Worm (Caenorhabditis elegans): ENCODE data around the gene utx-1.
"Not testable (repeated sequence)": the region's sequence is repeated elsewhere in the genome, so short reads cannot be mapped to it uniquely, and the experiment has no call there.

utx-1 gene

DNA sequence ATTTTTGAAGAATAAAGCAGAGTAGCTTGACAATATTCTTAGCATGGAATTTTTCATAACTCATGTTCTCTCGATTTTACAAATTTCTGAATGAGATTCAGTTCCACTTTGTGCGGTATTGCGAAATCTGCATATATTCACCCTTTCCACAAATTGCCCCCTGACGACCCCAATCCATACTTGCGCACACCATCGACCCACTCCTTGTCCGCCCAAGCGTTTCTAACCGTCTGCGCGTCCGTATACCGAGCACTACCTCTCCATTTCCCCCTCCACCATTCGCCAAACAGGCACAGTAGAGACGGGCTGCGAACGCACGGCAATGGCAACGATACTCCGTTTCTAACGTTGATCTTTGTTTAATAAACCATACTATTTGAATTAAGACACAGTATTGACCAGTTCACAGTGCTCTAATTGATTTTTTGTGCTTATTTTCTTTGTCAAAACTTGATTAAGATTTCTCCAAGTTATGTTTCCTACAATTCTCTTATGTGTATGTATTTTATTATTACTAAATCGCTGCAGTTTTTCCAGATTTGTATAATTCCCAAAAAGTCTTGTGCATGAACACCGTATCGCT is at the start of gene utx-1:
Gene utx-1 (plus strand): TSS at position 533 of the 583 bp plus-strand sequence.
- TF ChIP-seq dao-5 (tag; optimal IDR thresholded peaks at IDR 0.05), result no peak
- no peak for TF ChIP-seq W03F9.2 (tag; optimal IDR thresholded peaks at IDR 0.05)
- TF ChIP-seq him-1 (tag; optimal IDR thresholded peaks at IDR 0.05), result no peak

DNA sequence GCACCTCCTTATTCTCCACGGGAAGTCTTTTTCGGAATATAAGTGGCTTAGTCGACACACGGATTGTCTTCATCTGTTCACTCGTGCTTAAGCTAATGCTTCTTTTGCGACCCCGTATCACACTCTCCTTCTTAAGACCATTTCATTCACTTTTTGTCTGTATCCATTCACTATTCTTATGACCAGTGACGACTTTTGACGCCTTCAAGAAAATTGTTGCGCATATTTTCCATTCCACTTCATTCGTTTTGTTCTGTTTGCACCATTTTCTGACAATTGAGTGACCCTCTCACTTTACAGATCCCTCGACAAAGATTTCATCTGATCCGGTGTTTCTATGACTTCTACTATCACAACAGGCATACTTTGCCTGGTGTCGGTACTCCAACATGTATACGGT is 49.4 kb upstream of the utx-1 start, which contains the start of gene H03E18.1:
Gene H03E18.1 (plus strand): TSS at position 301 of the 400 bp plus-strand sequence.
- no peak for TF ChIP-seq W03F9.2 (tag; optimal IDR thresholded peaks at IDR 0.05)
- no peak for TF ChIP-seq him-1 (tag; optimal IDR thresholded peaks at IDR 0.05)
- TF ChIP-seq dao-5 (tag; optimal IDR thresholded peaks at IDR 0.05), result no peak

DNA sequence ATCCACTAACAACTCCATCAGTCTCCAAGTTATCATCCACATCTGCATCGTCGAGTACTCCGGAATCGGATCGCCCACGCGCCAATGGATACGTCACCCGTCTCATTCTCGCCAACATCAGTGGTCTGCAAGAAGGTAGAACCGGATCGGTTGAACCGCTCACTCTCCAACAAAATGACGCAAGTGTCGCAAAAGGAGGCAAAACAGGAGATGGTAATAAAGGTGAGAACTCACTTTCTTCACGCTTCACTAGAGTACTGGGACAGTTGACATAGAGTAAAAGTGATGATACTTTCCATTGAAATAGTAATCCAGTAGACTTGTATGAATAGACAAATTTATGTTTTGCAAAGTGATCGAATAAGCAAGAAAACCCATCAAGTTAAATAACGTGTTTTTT is 47.9 kb upstream of the utx-1 start:
- TF ChIP-seq dao-5 (tag; optimal IDR thresholded peaks at IDR 0.05) (no peak), him-1 (tag; optimal IDR thresholded peaks at IDR 0.05) (no peak), W03F9.2 (tag; optimal IDR thresholded peaks at IDR 0.05) (no peak)

DNA sequence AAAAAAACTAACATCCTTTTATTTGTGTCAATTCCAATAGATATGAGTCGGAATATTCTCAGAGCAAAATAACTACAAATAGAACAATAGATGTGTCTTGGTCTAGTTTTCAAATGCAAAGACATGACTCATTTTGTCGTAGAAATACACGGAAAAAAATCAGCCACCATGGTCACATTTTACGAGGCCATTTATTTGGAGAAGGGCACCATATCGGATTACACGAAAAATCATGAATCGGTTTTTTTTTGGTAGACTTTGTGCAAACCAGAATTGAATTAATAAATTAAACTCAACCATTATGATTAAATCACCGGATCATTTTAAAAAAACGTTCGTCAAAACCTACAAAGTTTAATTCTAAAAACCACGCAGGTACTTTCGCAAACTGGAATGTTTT is 36.5 kb upstream of the utx-1 start, which contains the start of gene H03E18.2:
Gene H03E18.2 (minus strand): TSS at position 101 of the 400 bp plus-strand sequence.
- TF ChIP-seq dao-5 (tag; optimal IDR thresholded peaks at IDR 0.05) (no peak), W03F9.2 (tag; optimal IDR thresholded peaks at IDR 0.05) (no peak), him-1 (tag; optimal IDR thresholded peaks at IDR 0.05) (no peak)

DNA sequence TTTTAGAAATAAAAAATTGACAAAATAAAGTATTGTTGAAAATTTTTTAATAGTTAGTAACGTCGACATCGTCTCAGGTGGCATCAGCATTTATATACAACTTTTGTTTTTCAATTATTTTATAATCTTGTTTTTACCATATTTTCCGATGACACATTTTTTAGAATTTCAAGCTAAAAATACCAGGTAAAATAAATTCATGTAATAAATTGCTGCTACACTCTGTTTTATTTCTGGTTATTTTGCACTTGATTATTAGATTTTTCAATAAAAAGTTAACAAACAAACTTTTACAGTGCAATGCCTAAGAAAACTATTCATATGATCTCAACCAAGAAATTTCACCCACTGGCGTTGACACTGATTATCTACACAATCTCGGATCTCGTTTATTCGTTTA is 35.3 kb upstream of the utx-1 start, which contains the start of gene C03G5.14:
Gene C03G5.14 (plus strand): TSS at position 301 of the 400 bp plus-strand sequence.
- TF ChIP-seq dao-5 (tag; optimal IDR thresholded peaks at IDR 0.05), result no peak
- TF ChIP-seq W03F9.2 (tag; optimal IDR thresholded peaks at IDR 0.05), result no peak
- TF ChIP-seq him-1 (tag; optimal IDR thresholded peaks at IDR 0.05), result no peak

DNA sequence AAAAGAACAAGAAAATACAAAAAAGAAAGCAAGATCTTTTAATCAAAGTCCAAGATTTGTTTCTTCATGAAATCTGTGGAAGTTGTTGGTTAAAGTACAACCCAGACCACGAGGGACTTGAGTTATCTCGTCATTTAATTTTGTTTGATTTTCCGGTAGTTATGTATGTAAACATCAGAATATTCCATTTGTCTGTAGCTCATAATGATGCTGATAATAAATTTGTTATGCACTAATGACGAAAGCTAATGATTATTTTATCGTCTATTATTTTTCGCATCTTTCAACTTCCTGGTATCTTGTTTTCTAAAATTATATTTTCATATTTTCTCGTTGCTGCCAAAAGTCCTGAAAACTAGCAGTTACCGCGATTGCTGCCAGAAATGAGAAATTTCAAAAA is 33.9 kb upstream of the utx-1 start:
- TF ChIP-seq W03F9.2 (tag; optimal IDR thresholded peaks at IDR 0.05) (no peak), him-1 (tag; optimal IDR thresholded peaks at IDR 0.05) (no peak), dao-5 (tag; optimal IDR thresholded peaks at IDR 0.05) (no peak)

DNA sequence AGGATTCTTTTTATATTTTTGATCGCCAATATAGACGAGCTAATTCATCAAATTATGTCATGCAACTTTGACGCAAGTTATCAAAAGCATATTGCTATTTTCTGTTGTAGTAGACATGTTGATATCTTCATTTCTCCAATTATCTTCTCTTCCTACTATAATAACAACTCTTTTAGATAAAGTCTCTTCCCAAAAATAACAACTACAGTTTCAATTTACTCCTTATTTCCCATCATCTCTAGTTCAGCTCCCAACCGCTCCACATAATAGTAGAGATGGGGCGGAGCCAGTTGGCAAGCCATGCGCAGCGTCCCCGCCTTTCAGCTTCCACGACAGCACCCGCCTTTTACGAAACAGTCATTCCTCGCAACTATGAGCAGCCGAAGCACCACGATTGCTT is 29.0 kb upstream of the utx-1 start, which contains the start of gene flp-5:
Gene flp-5 (plus strand): TSS at position 301 of the 400 bp plus-strand sequence.
- TF ChIP-seq dao-5 (tag; optimal IDR thresholded peaks at IDR 0.05) (no peak), him-1 (tag; optimal IDR thresholded peaks at IDR 0.05) (no peak), W03F9.2 (tag; optimal IDR thresholded peaks at IDR 0.05) (no peak)

DNA sequence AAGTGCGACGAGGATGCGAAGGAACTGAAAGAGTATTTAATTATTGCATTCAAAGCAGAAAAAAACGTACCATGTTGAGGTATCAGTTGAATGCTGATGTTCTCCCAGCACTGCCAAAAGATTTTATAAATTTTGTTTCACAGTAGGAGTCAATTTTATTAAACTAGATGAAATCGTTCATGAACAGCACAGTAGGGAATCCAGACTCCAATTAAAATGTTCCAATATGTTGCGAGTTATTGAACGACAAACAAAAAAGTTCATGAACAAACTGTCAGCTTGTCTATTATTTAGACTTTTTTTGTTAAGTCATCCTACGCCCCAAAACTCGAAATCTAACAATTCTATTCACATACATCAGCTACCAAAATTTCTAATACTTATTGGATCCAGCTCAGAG is 21.9 kb upstream of the utx-1 start, which contains the start of gene nspc-1:
Gene nspc-1 (minus strand): TSS at position 101 of the 400 bp plus-strand sequence.
- not testable (repeated sequence) for TF ChIP-seq dao-5, him-1, W03F9.2 (tag; optimal IDR thresholded peaks at IDR 0.05)

DNA sequence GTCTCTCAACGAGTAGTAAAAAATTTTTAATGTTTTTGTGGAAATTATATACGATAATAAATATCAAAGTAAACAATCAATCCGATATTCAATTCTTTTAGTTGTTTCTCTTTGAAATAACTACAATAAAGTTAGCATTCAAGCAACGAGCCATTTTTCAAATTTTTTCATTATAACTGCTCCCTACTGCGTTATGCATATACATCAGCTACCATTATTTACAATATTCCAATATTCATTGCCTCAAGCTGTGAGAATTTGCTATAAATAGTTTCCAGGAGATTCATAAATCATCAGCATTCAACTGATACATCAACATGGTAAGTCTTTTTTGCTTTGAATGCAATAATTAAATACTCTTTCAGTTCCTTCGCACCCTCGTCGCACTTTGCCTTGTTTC is 20.2 kb upstream of the utx-1 start, which contains the start of gene nspc-3:
Gene nspc-3 (plus strand): TSS at position 301 of the 400 bp plus-strand sequence.
- TF ChIP-seq him-1 (tag; optimal IDR thresholded peaks at IDR 0.05), result no peak
- no peak for TF ChIP-seq W03F9.2 (tag; optimal IDR thresholded peaks at IDR 0.05)
- TF ChIP-seq dao-5 (tag; optimal IDR thresholded peaks at IDR 0.05), result no peak

DNA sequence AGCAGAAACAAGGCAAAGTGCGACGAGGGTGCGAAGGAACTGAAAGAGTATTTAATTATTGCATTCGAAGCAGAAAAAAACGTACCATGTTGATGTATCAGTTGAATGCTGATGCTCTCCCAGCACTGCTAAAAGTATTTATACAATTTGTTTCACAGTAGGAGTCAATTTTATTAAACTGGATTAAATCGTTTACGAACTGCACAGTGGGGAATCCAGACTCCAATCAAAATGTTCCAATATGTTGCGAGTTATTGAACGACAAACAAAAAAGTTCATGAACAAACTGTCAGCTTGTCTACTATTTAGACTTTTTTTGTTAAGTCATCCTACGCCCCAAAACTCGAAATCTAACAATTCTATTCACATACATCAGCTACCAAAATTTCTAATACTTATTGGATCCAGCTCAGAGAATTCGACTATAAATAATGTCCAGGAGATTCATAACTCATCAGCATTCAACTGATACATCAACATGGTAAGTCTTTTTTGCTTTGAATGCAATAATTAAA is 18.6 kb upstream of the utx-1 start, which contains the start of the genes nspc-4 and nspc-5:
Gene nspc-4 (minus strand): TSS at position 101 of the 515 bp plus-strand sequence.
Gene nspc-5 (plus strand): TSS at position 465 of the 515 bp plus-strand sequence.
- TF ChIP-seq him-1, W03F9.2, dao-5 (tag; optimal IDR thresholded peaks at IDR 0.05): not testable (repeated sequence)

DNA sequence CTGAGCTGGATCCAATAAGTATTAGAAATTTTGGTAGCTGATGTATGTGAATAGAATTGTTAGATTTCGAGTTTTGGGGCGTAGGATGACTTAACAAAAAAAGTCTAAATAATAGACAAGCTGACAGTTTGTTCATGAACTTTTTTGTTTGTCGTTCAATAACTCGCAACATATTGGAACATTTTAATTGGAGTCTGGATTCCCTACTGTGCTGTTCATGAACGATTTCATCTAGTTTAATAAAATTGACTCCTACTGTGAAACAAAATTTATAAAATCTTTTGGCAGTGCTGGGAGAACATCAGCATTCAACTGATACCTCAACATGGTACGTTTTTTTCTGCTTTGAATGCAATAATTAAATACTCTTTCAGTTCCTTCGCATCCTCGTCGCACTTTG is 15.4 kb upstream of the utx-1 start, which contains the start of gene nspc-7:
Gene nspc-7 (plus strand): TSS at position 301 of the 400 bp plus-strand sequence.
- TF ChIP-seq dao-5, him-1, W03F9.2 (tag; optimal IDR thresholded peaks at IDR 0.05): not testable (repeated sequence)

DNA sequence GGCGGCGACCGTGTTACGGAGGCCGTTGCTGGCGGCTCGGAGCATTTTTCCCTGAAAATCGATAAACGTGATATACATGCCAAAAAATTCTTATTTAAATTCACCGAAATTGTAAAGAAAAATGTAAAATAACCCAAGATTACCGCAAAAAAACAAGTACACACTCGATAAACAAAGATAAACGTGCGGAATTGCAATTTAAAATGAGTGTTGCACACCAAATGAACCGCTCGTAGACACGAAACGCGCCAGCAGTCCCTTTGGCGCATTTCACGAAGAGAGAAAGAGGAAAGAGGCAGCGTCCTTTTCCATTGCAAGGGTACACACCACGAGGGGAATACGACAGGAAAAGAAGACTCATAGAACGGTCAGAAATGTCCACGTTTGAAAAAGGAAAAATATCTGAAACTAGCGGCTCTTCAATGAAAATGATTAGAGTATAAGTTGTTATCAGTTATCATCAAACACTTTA is 10.9 kb upstream of the utx-1 start, which contains the start of gene sdha-1:
Gene sdha-1 (minus strand): TSS at position 51 of the 472 bp plus-strand sequence.
- peak; percentile 29 for TF ChIP-seq him-1 (tag; optimal IDR thresholded peaks at IDR 0.05)
- TF ChIP-seq dao-5 (tag; optimal IDR thresholded peaks at IDR 0.05), result no peak
- peak; percentile 78 for TF ChIP-seq W03F9.2 (tag; optimal IDR thresholded peaks at IDR 0.05)

DNA sequence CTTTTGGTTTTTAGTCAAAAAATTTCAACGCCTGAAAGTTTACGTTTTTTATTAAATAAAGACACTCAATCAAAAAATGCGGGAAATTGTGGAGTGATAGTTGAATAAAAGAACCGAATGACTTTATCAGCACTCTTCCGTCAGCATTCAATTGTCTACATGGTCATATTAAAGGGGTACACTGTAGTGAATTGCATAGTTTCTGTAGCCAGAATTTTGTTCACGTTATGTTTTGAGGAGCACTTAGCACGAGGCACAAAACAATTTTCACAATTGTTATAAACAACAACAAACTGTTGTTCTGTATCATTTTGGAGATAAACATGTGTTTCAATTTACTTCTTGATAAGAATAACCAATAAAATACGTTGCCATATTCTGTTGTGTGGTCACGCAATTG is 7.9 kb upstream of the utx-1 start, which contains the start of gene D2021.4:
Gene D2021.4 (minus strand): TSS at position 48 of the 400 bp plus-strand sequence.
- TF ChIP-seq dao-5 (tag; optimal IDR thresholded peaks at IDR 0.05), result no peak

DNA sequence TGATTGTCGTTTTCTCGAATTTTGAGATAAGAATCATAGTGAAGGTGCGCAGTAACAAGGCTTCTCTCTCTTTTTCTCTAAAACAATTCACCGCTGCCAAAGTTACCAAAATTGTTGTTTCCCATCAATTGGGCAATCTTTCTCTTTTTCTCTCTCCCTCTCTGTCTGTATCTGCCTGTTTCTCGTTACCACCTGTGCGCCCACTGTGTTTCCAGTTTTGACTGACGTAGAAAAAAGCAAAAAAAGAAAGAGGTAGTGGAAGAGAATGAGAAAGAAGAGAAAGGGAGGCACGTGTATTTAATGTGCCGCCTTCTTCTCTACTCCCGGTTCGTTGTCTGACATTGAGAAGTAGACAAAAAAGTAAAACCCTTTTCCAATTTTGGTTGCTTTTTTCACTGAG is 6.8 kb upstream of the utx-1 start:
- TF ChIP-seq W03F9.2 (tag; optimal IDR thresholded peaks at IDR 0.05) (no peak), him-1 (tag; optimal IDR thresholded peaks at IDR 0.05) (no peak), dao-5 (tag; optimal IDR thresholded peaks at IDR 0.05) (no peak)
